Fruit fly (Drosophila melanogaster): ENCODE measurements around the gene elm.

DNA sequence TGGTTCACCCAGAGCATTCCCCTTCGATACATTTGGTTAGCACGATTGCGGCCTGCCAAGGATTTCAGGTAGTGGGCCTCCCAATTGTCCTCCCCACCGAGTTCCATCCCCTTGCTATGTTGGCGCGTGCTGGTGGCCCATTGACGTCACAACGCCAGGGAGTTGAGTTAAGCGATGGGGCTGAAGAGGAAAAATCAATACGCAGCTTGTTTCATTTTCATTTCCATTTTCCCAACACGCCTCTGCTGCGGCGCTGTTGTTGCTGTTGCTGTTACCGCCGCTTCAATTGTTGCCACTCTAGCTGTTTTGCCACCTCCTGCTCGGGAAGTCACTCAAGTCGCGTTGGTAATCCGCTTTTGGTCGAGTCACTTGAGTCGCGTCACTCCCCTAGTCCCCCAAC is 36.4 kb upstream of the elm start:
- no peak for TF ChIP-seq CG7101 (tag; optimal IDR thresholded peaks at IDR 0.05)
- TF ChIP-seq tj (GFP tag; optimal IDR thresholded peaks at IDR 0.05), result no peak
- TF ChIP-seq ovo (GFP tag; optimal IDR thresholded peaks at IDR 0.05), result no peak
- no peak for TF ChIP-seq CG33017 (tag; optimal IDR thresholded peaks at IDR 0.05)
- TF ChIP-seq Hr96 (GFP tag; optimal IDR thresholded peaks at IDR 0.05), result no peak
- TF ChIP-seq CG14711 (tag; optimal IDR thresholded peaks at IDR 0.05), result no peak

Data from whole organism, adult.